Worm (Caenorhabditis elegans): ENCODE measurements around the gene aipl-1.

- no peak for TF ChIP-seq ztf-4 (tag; optimal IDR thresholded peaks at IDR 0.05)
- TF ChIP-seq hmg-11 (tag; optimal IDR thresholded peaks at IDR 0.05): no peak
- no peak for TF ChIP-seq lin-15B (tag; optimal IDR thresholded peaks at IDR 0.05)
- no peak for TF ChIP-seq snpc-4 (tag; optimal IDR thresholded peaks at IDR 0.05)
- no peak for TF ChIP-seq fkh-10 (GFP tag; optimal IDR thresholded peaks at IDR 0.05)
- TF ChIP-seq ztf-11 (tag; optimal IDR thresholded peaks at IDR 0.05): no peak
- TF ChIP-seq ZK546.5 (tag; optimal IDR thresholded peaks at IDR 0.05): no peak
- no peak for TF ChIP-seq pha-4 (tag; optimal IDR thresholded peaks at IDR 0.05)
- TF ChIP-seq nhr-12 (tag; optimal IDR thresholded peaks at IDR 0.05): no peak
- TF ChIP-seq unc-62 (GFP tag; optimal IDR thresholded peaks at IDR 0.05): no peak
Observed at ce11 chrV:15111660-15112059, 24.9 kb downstream of the aipl-1 start, which contains the start of gene T01G5.7.
